Worm (Caenorhabditis elegans) whole organism, L4/young adult: ENCODE results near the gene kqt-2.

Experiments
- W03F9.2 ChIP-seq: fragments of 150-350 bp; optimal IDR thresholded peaks from 2 replicates; lab custom pipeline; 2014; ENCODE audit warnings: missing biosample characterization, missing genetic modification characterization
- dao-5 ChIP-seq: sonication (generic microtip); optimal IDR thresholded peaks from 2 replicates; lab custom pipeline; 2016; ENCODE audit warnings: missing genotype, missing genetic modification characterization, moderate library complexity, missing compliant biosample characterization
- him-1 ChIP-seq: sonication (generic microtip); optimal IDR thresholded peaks from 2 replicates; lab custom pipeline; 2016; ENCODE audit warnings: missing genotype, missing genetic modification reagents, missing genetic modification characterization, missing compliant biosample characterization

DNA sequence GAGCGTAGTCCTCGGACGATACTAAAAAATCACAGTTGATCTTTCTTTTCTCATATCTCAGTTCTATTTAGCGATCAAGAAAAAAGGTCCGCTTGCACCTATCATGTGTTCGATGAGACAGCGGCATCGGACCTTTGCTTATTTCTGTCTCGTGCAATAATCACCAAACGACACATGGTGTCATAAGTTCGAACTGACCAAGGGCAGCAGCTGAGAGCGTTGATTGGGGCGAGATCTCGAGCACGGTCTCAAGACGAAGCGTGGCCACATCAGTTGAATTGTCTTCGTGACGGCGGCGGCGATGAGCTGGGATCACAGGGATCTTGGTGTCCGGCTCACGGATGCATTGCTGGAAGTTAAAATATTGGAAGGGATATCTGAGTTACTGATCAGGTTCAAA lies 16.6 kb upstream of the kqt-2 start:
- TF ChIP-seq him-1 (tag; lab: Kevin White, UChicago) (no peak), dao-5 (tag; lab: Kevin White, UChicago) (no peak), W03F9.2 (no peak)
